Fruit fly (Drosophila melanogaster) whole organism, embryonic: ENCODE results near the gene Sfp78E.

Experiments
- BtbVII ChIP-seq: fragments of 200-800 bp; sonication (Bioruptor generic); optimal IDR thresholded peaks from 3 replicates; lab custom pipeline; 2017; ENCODE audit warnings: missing biosample characterization, mild to moderate bottlenecking, missing genetic modification characterization
- CG10147 ChIP-seq: fragments of 200-800 bp; sonication (Bioruptor generic); optimal IDR thresholded peaks from 2 replicates; lab custom pipeline; 2019; ENCODE audit warnings: missing biosample characterization, mild to moderate bottlenecking, missing genetic modification characterization, moderate library complexity
- CG10366 ChIP-seq: fragments of 200-800 bp; sonication (Bioruptor generic); IDR thresholded peaks from 2 replicates; pipeline ENCODE4 v1.3.6; 2022; ENCODE audit warnings: missing biosample characterization, missing genetic modification characterization
- CG11247 ChIP-seq: fragments of 200-800 bp; sonication (Bioruptor generic); IDR thresholded peaks from 2 replicates; pipeline ENCODE4 v1.3.6; 2022; ENCODE audit warnings: missing biosample characterization, missing genetic modification characterization
- CG11398 ChIP-seq: fragments of 200-800 bp; sonication (Bioruptor generic); optimal IDR thresholded peaks from 2 replicates; lab custom pipeline; 2016; ENCODE audit warnings: missing biosample characterization, missing genetic modification characterization
- CG12236 ChIP-seq: fragments of 200-800 bp; sonication (Bioruptor generic); optimal IDR thresholded peaks from 2 replicates; lab custom pipeline; 2016; ENCODE audit warnings: missing biosample characterization, missing genetic modification characterization
- CG13624 ChIP-seq: fragments of 200-800 bp; sonication (Bioruptor generic); optimal IDR thresholded peaks from 2 replicates; lab custom pipeline; 2016; ENCODE audit warnings: missing biosample characterization, missing genetic modification characterization
- CG2120 ChIP-seq: fragments of 200-800 bp; sonication (Bioruptor generic); optimal IDR thresholded peaks from 3 replicates; lab custom pipeline; 2016; ENCODE audit warnings: missing biosample characterization, missing genetic modification characterization
- CG3163 ChIP-seq: fragments of 200-800 bp; sonication (Bioruptor generic); optimal IDR thresholded peaks from 3 replicates; lab custom pipeline; 2016; ENCODE audit warnings: missing biosample characterization, missing genetic modification characterization
- CG4282 ChIP-seq: fragments of 200-800 bp; sonication (Bioruptor generic); optimal IDR thresholded peaks from 2 replicates; lab custom pipeline; 2016; ENCODE audit warnings: missing biosample characterization, missing genetic modification characterization
- CG5245 ChIP-seq: fragments of 200-800 bp; sonication (Bioruptor generic); optimal IDR thresholded peaks from 3 replicates; lab custom pipeline; 2016; ENCODE audit warnings: missing biosample characterization, missing genetic modification characterization
- CG6654 ChIP-seq: fragments of 200-800 bp; sonication (Bioruptor generic); optimal IDR thresholded peaks from 2 replicates; lab custom pipeline; 2017; ENCODE audit warnings: missing biosample characterization, mild to moderate bottlenecking, missing genetic modification characterization
- CG7745 ChIP-seq: fragments of 200-800 bp; sonication (Bioruptor generic); optimal IDR thresholded peaks from 2 replicates; lab custom pipeline; 2018; ENCODE audit warnings: missing biosample characterization, mild to moderate bottlenecking, missing genetic modification characterization, moderate library complexity
- CG8089 ChIP-seq: fragments of 200-800 bp; sonication (Bioruptor generic); optimal IDR thresholded peaks from 3 replicates; lab custom pipeline; 2016; ENCODE audit warnings: missing biosample characterization, missing genetic modification characterization
- CrebB ChIP-seq: fragments of 200-800 bp; sonication (Bioruptor generic); optimal IDR thresholded peaks from 3 replicates; lab custom pipeline; 2018; ENCODE audit warnings: missing biosample characterization, mild to moderate bottlenecking, missing genetic modification characterization
- Eip74EF ChIP-seq, 2 experiments: fragments of 200-800 bp in 1 of 2; fragments of >200 bp in 1 of 2; sonication (Bioruptor generic) in 1 of 2; optimal IDR thresholded peaks; 2 replicates each; lab custom pipeline; 2017 to 2019; ENCODE audit warnings: missing biosample characterization in 2 of 2, missing genetic modification characterization in 2 of 2, mild to moderate bottlenecking in 1 of 2, moderate library complexity in 1 of 2
- Ets65A ChIP-seq: fragments of 200-800 bp; sonication (Bioruptor generic); peaks from one replicate; lab custom pipeline; 2016; ENCODE audit warnings: missing biosample characterization, missing genetic modification characterization
- Gsc ChIP-seq: fragments of 200-800 bp; sonication (Bioruptor generic); IDR thresholded peaks from 2 replicates; pipeline ENCODE4 v1.3.6; 2022; ENCODE audit warnings: missing biosample characterization, missing genetic modification characterization
- HmgD ChIP-seq: fragments of 200-800 bp; sonication (Bioruptor generic); optimal IDR thresholded peaks from 3 replicates; lab custom pipeline; 2016; ENCODE audit warnings: missing biosample characterization, missing genetic modification characterization
- Med ChIP-seq: fragments of 200-800 bp; sonication (Bioruptor generic); peaks from one replicate; lab custom pipeline; 2016; ENCODE audit warnings: missing biosample characterization, missing genetic modification characterization, mild to moderate bottlenecking, inconsistent platforms, moderate library complexity
- NFAT ChIP-seq: fragments of 200-800 bp; sonication (Bioruptor generic); IDR thresholded peaks from 2 replicates; pipeline ENCODE4 v1.3.6; 2022; ENCODE audit warnings: missing biosample characterization, missing genetic modification characterization
- Nf-YB ChIP-seq: fragments of 200-800 bp; sonication (Bioruptor generic); optimal IDR thresholded peaks from 3 replicates; lab custom pipeline; 2019; ENCODE audit warnings: missing biosample characterization, mild to moderate bottlenecking, missing genetic modification characterization, moderate library complexity
- Ptx1 ChIP-seq: fragments of 200-800 bp; sonication (Bioruptor generic); IDR thresholded peaks from 2 replicates; pipeline ENCODE4 v1.3.6; 2022; ENCODE audit warnings: missing biosample characterization, missing genetic modification characterization
- YL-1 ChIP-seq: fragments of 200-800 bp; sonication (Bioruptor generic); optimal IDR thresholded peaks from 3 replicates; lab custom pipeline; 2017; ENCODE audit warnings: missing biosample characterization, mild to moderate bottlenecking, missing genetic modification characterization
- ato ChIP-seq: fragments of 200-800 bp; sonication (Bioruptor generic); IDR thresholded peaks from 2 replicates; pipeline ENCODE4 v1.3.6; 2022; ENCODE audit warnings: missing biosample characterization, missing genetic modification characterization; ENCODE audit not compliant: partially characterized antibody
- az2 ChIP-seq: fragments of 200-800 bp; sonication (Bioruptor generic); optimal IDR thresholded peaks from 3 replicates; lab custom pipeline; 2016; ENCODE audit warnings: missing biosample characterization, missing genetic modification characterization
- bigmax ChIP-seq: fragments of 200-800 bp; sonication (Bioruptor generic); optimal IDR thresholded peaks from 2 replicates; lab custom pipeline; 2018; ENCODE audit warnings: missing biosample characterization, mild to moderate bottlenecking, missing genetic modification characterization
- dimm ChIP-seq: fragments of 200-800 bp; sonication (Bioruptor generic); IDR thresholded peaks from 2 replicates; pipeline ENCODE4 v1.3.6; 2022; ENCODE audit warnings: missing biosample characterization, missing genetic modification characterization
- dmrt99B ChIP-seq: fragments of 200-800 bp; sonication (Bioruptor generic); optimal IDR thresholded peaks from 2 replicates; lab custom pipeline; 2018; ENCODE audit warnings: missing biosample characterization, mild to moderate bottlenecking, missing genetic modification characterization, moderate library complexity
- dysf ChIP-seq: fragments of 200-800 bp; sonication (Bioruptor generic); IDR thresholded peaks from 3 replicates; pipeline ENCODE4 v1.3.6; 2022; ENCODE audit warnings: missing biosample characterization, missing genetic modification characterization
- gce ChIP-seq: fragments of 200-800 bp; sonication (Bioruptor generic); IDR thresholded peaks from 3 replicates; pipeline ENCODE4 v1.3.6; 2022; ENCODE audit warnings: missing biosample characterization, missing genetic modification characterization
- gcm ChIP-seq: fragments of 200-800 bp; sonication (Bioruptor generic); optimal IDR thresholded peaks from 2 replicates; lab custom pipeline; 2019; ENCODE audit warnings: missing biosample characterization, mild to moderate bottlenecking, missing genetic modification characterization, moderate library complexity
- gem ChIP-seq: fragments of 200-800 bp; sonication (Bioruptor generic); optimal IDR thresholded peaks from 2 replicates; lab custom pipeline; 2019; ENCODE audit warnings: missing biosample characterization, mild to moderate bottlenecking, missing genetic modification characterization, moderate library complexity
- gt ChIP-seq: fragments of 200-800 bp; sonication (Bioruptor generic); IDR thresholded peaks from 2 replicates; pipeline ENCODE4 v1.3.6; 2022; ENCODE audit warnings: missing biosample characterization, missing genetic modification characterization
- hth ChIP-seq: fragments of >200 bp; optimal IDR thresholded peaks from 2 replicates; lab custom pipeline; 2017; ENCODE audit warnings: inconsistent platforms
- jing ChIP-seq: fragments of 200-800 bp; sonication (Bioruptor generic); optimal IDR thresholded peaks from 2 replicates; lab custom pipeline; 2018; ENCODE audit warnings: missing biosample characterization, mild to moderate bottlenecking, missing genetic modification characterization
- lilli ChIP-seq: fragments of 200-800 bp; sonication (Bioruptor generic); optimal IDR thresholded peaks from 3 replicates; lab custom pipeline; 2016; ENCODE audit warnings: missing biosample characterization, missing genetic modification characterization
- nom ChIP-seq: fragments of 200-800 bp; sonication (Bioruptor generic); optimal IDR thresholded peaks from 2 replicates; lab custom pipeline; 2017; ENCODE audit warnings: missing biosample characterization, missing genetic modification characterization, mild to moderate bottlenecking, moderate library complexity, missing genetic modification reagents
- org-1 ChIP-seq: fragments of 200-800 bp; sonication (Bioruptor generic); optimal IDR thresholded peaks from 2 replicates; lab custom pipeline; 2017; ENCODE audit warnings: missing biosample characterization, missing genetic modification characterization
- salm ChIP-seq: fragments of 200-800 bp; sonication (Bioruptor generic); optimal IDR thresholded peaks from 2 replicates; lab custom pipeline; 2018; ENCODE audit warnings: missing biosample characterization, mild to moderate bottlenecking, missing genetic modification characterization
- seq ChIP-seq: fragments of 200-800 bp; sonication (Bioruptor generic); IDR thresholded peaks from 2 replicates; pipeline ENCODE4 v1.3.6; 2022; ENCODE audit warnings: missing biosample characterization, missing genetic modification characterization
- sim ChIP-seq: fragments of 200-800 bp; sonication (Bioruptor generic); IDR thresholded peaks from 2 replicates; pipeline ENCODE4 v1.3.6; 2022; ENCODE audit warnings: missing biosample characterization, missing genetic modification characterization
- tup ChIP-seq: fragments of 200-800 bp; sonication (Bioruptor generic); optimal IDR thresholded peaks from 2 replicates; lab custom pipeline; 2016; ENCODE audit warnings: missing biosample characterization, mild to moderate bottlenecking, missing genetic modification characterization, moderate library complexity
- usp ChIP-seq: fragments of >200 bp; optimal IDR thresholded peaks from 2 replicates; lab custom pipeline; 2017; ENCODE audit warnings: missing biosample characterization, missing genetic modification characterization
- vvl ChIP-seq: fragments of 200-800 bp; sonication (Bioruptor generic); IDR thresholded peaks from 2 replicates; pipeline ENCODE4 v1.3.6; 2022; ENCODE audit warnings: missing biosample characterization, missing genetic modification characterization
- wor ChIP-seq: fragments of 200-800 bp; sonication (Bioruptor generic); IDR thresholded peaks from 2 replicates; pipeline ENCODE4 v1.3.6; 2022; ENCODE audit warnings: missing biosample characterization, missing genetic modification characterization
- yki ChIP-seq: fragments of >200 bp; optimal IDR thresholded peaks from 3 replicates; lab custom pipeline; 2018

Sfp78E gene

DNA sequence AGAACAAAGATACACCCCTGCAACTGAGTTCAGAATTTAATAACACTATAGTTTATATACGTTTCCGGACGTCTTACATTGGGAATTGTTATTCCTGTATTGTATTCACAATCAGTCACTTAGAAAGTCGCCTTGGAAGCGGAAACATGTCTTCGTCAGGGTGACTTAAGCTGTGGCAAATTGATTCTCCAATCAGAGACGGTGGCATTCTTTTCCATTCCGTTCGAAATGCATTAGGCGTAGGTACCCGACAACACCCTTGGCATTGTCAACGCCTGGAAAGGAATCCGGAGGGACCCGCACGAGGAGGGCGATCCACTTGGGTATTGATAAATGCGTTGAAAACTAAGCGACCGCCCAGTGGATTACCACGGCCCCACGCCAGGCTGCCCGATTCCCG, at the start of gene Sfp78E:
Sfp78E (minus strand) TSS at position 101 of the 400 bp plus-strand sequence.
- TF ChIP-seq ato = no peak
- TF ChIP-seq Ets65A (GFP tag; lab: Kevin White, UChicago) = peak; percentile 22

DNA sequence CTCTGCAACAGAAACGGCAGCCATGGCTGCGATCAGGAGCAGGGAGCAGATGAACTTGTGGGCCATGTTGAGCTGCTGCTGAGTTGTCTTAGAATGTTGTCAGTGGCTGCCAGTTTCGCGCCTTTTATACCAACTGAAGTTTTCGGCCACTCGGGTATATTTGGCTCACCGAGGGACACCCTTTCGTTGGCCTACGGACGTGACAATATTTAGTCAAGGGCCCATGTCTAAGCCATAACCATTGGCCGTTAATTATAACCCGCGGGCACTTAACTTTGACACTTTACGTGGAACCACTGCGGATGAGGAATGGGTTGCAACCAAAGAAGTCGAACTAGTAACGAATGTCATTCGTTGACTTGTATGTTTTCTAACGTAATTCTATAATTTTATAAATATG, 49.5 kb upstream of the Sfp78E start, which contains the start of gene CG14568:
CG14568 (minus strand) TSS at position 101 of the 400 bp plus-strand sequence.
- TF ChIP-seq yki (lab: Kevin White, UChicago) (no peak), gem (tag; lab: Kevin White, UChicago) (no peak), tup (GFP tag; lab: Kevin White, UChicago) (no peak), org-1 (GFP tag; lab: Kevin White, UChicago) (no peak), CG6654 (GFP tag; lab: Kevin White, UChicago) (no peak), gt (no peak), Nf-YB (no peak), salm (tag; lab: Kevin White, UChicago) (no peak), az2 (GFP tag; lab: Kevin White, UChicago) (no peak)

DNA sequence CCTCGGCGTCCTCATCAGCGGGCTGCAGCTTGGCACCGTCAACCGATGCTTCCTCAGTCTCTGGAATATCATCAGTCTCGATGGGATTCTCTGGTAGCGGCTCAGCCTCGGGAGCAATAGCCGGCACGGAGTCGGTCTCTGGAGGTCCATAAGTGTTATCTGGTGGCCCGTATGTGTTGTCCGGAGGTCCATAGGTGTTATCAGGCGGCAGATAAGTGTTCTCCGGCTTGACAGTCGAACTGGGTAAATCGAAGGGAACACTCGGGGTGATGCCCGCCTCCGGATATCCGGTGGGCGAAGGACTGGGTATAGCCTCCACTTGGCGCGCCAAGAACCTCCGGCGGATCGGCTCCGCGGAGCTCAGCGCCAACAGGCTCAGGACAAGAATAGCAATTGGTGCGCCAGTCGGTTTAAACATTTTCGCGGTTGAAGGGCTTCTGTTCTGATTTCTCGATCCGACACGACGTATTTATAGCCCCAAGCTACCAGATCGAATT, 47.3 kb upstream of the Sfp78E start, which contains the start of gene CG14569:
CG14569 (minus strand) TSS at position 447 of the 497 bp plus-strand sequence.
- no peak for TF ChIP-seq CG7745 (tag; lab: Kevin White, UChicago)
- TF ChIP-seq CG12236 = no peak
- TF ChIP-seq dysf (GFP tag; lab: Robert Waterston, UW) = 0 out of 3 replicates have a peak, but pooled peaks have one; percentile 27
- no peak for TF ChIP-seq CG2120
- peak; percentile 8 for TF ChIP-seq Med (GFP tag; lab: Kevin White, UChicago)
- TF ChIP-seq YL-1 = no peak
- TF ChIP-seq wor (GFP tag; lab: Robert Waterston, UW) = no peak
- 0 out of 3 replicates have a peak, but pooled peaks have one; percentile 6 for TF ChIP-seq gce

DNA sequence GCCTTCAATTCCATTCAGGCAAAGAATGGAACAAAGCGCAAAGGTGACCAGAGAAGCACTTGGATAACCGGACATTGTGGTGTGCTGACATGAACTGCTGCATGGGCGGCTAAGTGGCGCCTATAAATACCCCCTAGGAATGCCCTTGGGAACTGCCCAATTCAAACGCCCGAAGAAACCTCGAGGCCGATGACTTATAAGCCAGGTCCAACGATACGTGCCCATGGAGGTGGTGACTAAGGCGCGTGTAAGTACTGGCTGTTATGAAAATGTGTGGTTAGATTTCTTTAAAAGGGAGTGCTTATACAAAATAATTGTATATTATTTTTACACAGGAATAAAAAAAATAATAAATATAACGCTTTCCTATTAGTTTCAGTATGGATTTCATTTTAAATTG, 46.5 kb upstream of the Sfp78E start, which contains the start of gene CG14570:
CG14570 (minus strand) TSS at position 101 of the 400 bp plus-strand sequence.
- TF ChIP-seq CG11398 = no peak
- no peak for TF ChIP-seq dmrt99B (tag; lab: Kevin White, UChicago)
- TF ChIP-seq NFAT (GFP tag; lab: Robert Waterston, UW) = no peak
- TF ChIP-seq vvl (GFP tag; lab: Robert Waterston, UW) = no peak
- TF ChIP-seq CG13624 = no peak
- no peak for TF ChIP-seq usp (GFP tag; lab: Kevin White, UChicago)
- TF ChIP-seq CG11247 (GFP tag; lab: Robert Waterston, UW) = peak; percentile 22; the same call in 1 of the 2 replicates
- no peak for TF ChIP-seq CG10147 (GFP tag; lab: Kevin White, UChicago)

DNA sequence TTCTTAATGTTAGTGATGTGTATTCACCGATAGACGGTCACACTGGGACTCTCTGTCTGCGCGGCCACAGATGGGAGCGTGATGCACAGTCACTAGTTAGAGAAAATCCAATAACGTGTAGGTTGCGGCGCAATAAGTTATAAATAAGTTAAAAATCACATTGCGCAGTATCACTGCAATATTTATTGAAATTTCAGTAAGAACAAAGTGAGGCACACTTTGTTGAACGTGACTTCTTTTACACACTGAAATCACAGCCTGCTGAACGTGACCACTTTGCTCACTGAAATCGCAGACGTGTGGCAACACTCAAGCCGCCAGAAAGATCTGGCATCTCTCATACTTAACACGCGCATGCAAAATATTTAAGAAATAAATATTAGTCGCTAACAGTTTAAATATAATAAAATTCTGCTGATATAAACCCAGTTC, 44.8 kb upstream of the Sfp78E start, which contains the start of the genes CG11247 and Polr2H:
CG11247 (minus strand) TSS at position 191 of the 432 bp plus-strand sequence.
Polr2H (plus strand) TSS at position 317 of the 432 bp plus-strand sequence.
- TF ChIP-seq sim (GFP tag; lab: Robert Waterston, UW) (peak; percentile 70), nom (GFP tag; lab: Kevin White, UChicago) (no peak), Gsc (GFP tag; lab: Robert Waterston, UW) (peak; percentile 86), bigmax (no peak), CG10366 (peak; percentile 93), hth (lab: Kevin White, UChicago) (no peak), dimm (GFP tag; lab: Robert Waterston, UW) (peak; percentile 69), CG3163 (GFP tag; lab: Kevin White, UChicago) (peak; percentile 80), CrebB (peak; percentile 76), Ptx1 (GFP tag; lab: Robert Waterston, UW) (peak; percentile 96), CG4282 (peak; percentile 85), seq (GFP tag; lab: Robert Waterston, UW) (peak; percentile 85), lilli (peak; percentile 97), HmgD (peak; percentile 94), CG8089 (GFP tag; lab: Kevin White, UChicago) (peak; percentile 89), CG5245 (peak; percentile 81), jing (GFP tag; lab: Kevin White, UChicago) (peak; percentile 79), gcm (GFP tag; lab: Kevin White, UChicago) (peak; percentile 41), BtbVII (GFP tag; lab: Kevin White, UChicago) (peak; percentile 17), Eip74EF (GFP tag; optimal IDR thresholded peaks at IDR 0.05; lab: Kevin White, UChicago) (no peak)
